Fruit fly (Drosophila melanogaster) whole organism, embryonic: ENCODE measurements around the gene Rpn2.
A peak's percentile ranks its signal among the peaks of the same experiment; 100 is the strongest.

ENCODE experiments used
- Aef1 ChIP-seq: fragments of 200-800 bp; sonication (Bioruptor generic); IDR thresholded peaks from 3 replicates; pipeline ENCODE4 v1.3.6; 2022; ENCODE audit warnings: missing biosample characterization, missing genetic modification characterization
- Antp ChIP-seq: fragments of 200-800 bp; sonication (Bioruptor generic); optimal IDR thresholded peaks from 3 replicates; lab custom pipeline; 2016; ENCODE audit warnings: missing biosample characterization, missing genetic modification characterization
- B-H1 ChIP-seq: fragments of 200-800 bp; sonication (Bioruptor generic); IDR thresholded peaks from 3 replicates; pipeline ENCODE4 v1.3.6; 2022; ENCODE audit warnings: missing biosample characterization, missing genetic modification characterization
- BEAF-32 ChIP-seq: fragments of 200-800 bp; sonication (Bioruptor generic); optimal IDR thresholded peaks from 3 replicates; lab custom pipeline; 2017; ENCODE audit warnings: missing biosample characterization, missing genetic modification characterization, mild to moderate bottlenecking, moderate library complexity, missing genetic modification reagents
- Bteb2 ChIP-seq: fragments of 200-800 bp; sonication (Bioruptor generic); optimal IDR thresholded peaks from 2 replicates; lab custom pipeline; 2016; ENCODE audit warnings: missing biosample characterization, missing genetic modification characterization
- CG11085 ChIP-seq: fragments of 200-800 bp; sonication (Bioruptor generic); IDR thresholded peaks from 2 replicates; pipeline ENCODE4 v1.3.6; 2022; ENCODE audit warnings: missing biosample characterization, missing genetic modification characterization
- CG11504 ChIP-seq: fragments of 200-800 bp; sonication (Bioruptor generic); optimal IDR thresholded peaks from 3 replicates; lab custom pipeline; 2019; ENCODE audit warnings: missing biosample characterization, mild to moderate bottlenecking, missing genetic modification characterization, moderate library complexity
- CG12071 ChIP-seq: fragments of 200-800 bp; sonication (Bioruptor generic); optimal IDR thresholded peaks from 3 replicates; lab custom pipeline; 2018; ENCODE audit warnings: missing biosample characterization, mild to moderate bottlenecking, missing genetic modification characterization
- CG16813 ChIP-seq: fragments of 200-800 bp; sonication (Bioruptor generic); IDR thresholded peaks from 3 replicates; pipeline ENCODE4 v1.3.6; 2022; ENCODE audit warnings: missing biosample characterization, missing genetic modification characterization; ENCODE audit not compliant: partially characterized antibody
- CG17612 ChIP-seq: fragments of 200-800 bp; sonication (Bioruptor generic); IDR thresholded peaks from 2 replicates; pipeline ENCODE4 v1.3.6; 2022; ENCODE audit warnings: missing biosample characterization, missing genetic modification characterization
- CG2199 ChIP-seq: fragments of 200-800 bp; sonication (Bioruptor generic); IDR thresholded peaks from 3 replicates; pipeline ENCODE4 v1.3.6; 2022; ENCODE audit warnings: missing biosample characterization, missing genetic modification characterization
- CG2875 ChIP-seq: fragments of 200-800 bp; sonication (Bioruptor generic); optimal IDR thresholded peaks from 2 replicates; lab custom pipeline; 2017; ENCODE audit warnings: missing biosample characterization, mild to moderate bottlenecking, missing genetic modification characterization, missing genetic modification reagents
- CG33213 ChIP-seq: fragments of 200-800 bp; sonication (Bioruptor generic); optimal IDR thresholded peaks from 3 replicates; lab custom pipeline; 2016; ENCODE audit warnings: missing biosample characterization, missing genetic modification characterization
- CG4730 ChIP-seq: fragments of 200-800 bp; sonication (Bioruptor generic); IDR thresholded peaks from 2 replicates; pipeline ENCODE4 v1.3.6; 2022; ENCODE audit warnings: missing biosample characterization, missing genetic modification characterization
- CG5180 ChIP-seq: fragments of 200-800 bp; sonication (Bioruptor generic); optimal IDR thresholded peaks from 3 replicates; lab custom pipeline; 2017; ENCODE audit warnings: missing biosample characterization, missing genetic modification characterization, mild to moderate bottlenecking, moderate library complexity, missing genetic modification reagents
- CG6175 ChIP-seq: fragments of 200-800 bp; sonication (Bioruptor generic); IDR thresholded peaks from 3 replicates; pipeline ENCODE4 v1.3.6; 2022; ENCODE audit warnings: missing biosample characterization, missing genetic modification characterization
- CG6683 ChIP-seq: fragments of 200-800 bp; sonication (Bioruptor generic); optimal IDR thresholded peaks from 2 replicates; lab custom pipeline; 2017; ENCODE audit warnings: missing biosample characterization, mild to moderate bottlenecking, missing genetic modification characterization, missing genetic modification reagents
- CG6765 ChIP-seq: fragments of 200-800 bp; sonication (Bioruptor generic); optimal IDR thresholded peaks from 3 replicates; lab custom pipeline; 2017; ENCODE audit warnings: missing biosample characterization, mild to moderate bottlenecking, missing genetic modification characterization
- CG7987 ChIP-seq: fragments of 200-800 bp; sonication (Bioruptor generic); optimal IDR thresholded peaks from 2 replicates; lab custom pipeline; 2018; ENCODE audit warnings: missing biosample characterization, mild to moderate bottlenecking, missing genetic modification characterization, moderate library complexity
- CG8944 ChIP-seq: fragments of 200-800 bp; sonication (Bioruptor generic); optimal IDR thresholded peaks from 3 replicates; lab custom pipeline; 2016; ENCODE audit warnings: missing biosample characterization, missing genetic modification characterization
- CG9437 ChIP-seq: fragments of 200-800 bp; sonication (Bioruptor generic); optimal IDR thresholded peaks from 2 replicates; lab custom pipeline; 2018; ENCODE audit warnings: missing biosample characterization, mild to moderate bottlenecking, missing genetic modification characterization
- CG9932 ChIP-seq: fragments of 200-800 bp; sonication (Bioruptor generic); IDR thresholded peaks from 2 replicates; pipeline ENCODE4 v1.3.6; 2022; ENCODE audit warnings: missing biosample characterization, missing genetic modification characterization
- CrebB ChIP-seq: fragments of 200-800 bp; sonication (Bioruptor generic); optimal IDR thresholded peaks from 3 replicates; lab custom pipeline; 2018; ENCODE audit warnings: missing biosample characterization, mild to moderate bottlenecking, missing genetic modification characterization
- Doc3 ChIP-seq: fragments of 200-800 bp; sonication (Bioruptor generic); IDR thresholded peaks from 3 replicates; pipeline ENCODE4 v1.3.6; 2022; ENCODE audit warnings: missing biosample characterization, missing genetic modification characterization; ENCODE audit not compliant: partially characterized antibody
- Dref ChIP-seq: fragments of 200-800 bp; sonication (Bioruptor generic); IDR thresholded peaks from 2 replicates; pipeline ENCODE4 v1.3.6; 2022; ENCODE audit warnings: missing biosample characterization, missing genetic modification characterization
- E2f1 ChIP-seq: fragments of 200-800 bp; sonication (Bioruptor generic); IDR thresholded peaks from 2 replicates; pipeline ENCODE4 v1.3.6; 2022; ENCODE audit warnings: missing biosample characterization, missing genetic modification characterization
- Elba2 ChIP-seq: fragments of 200-800 bp; sonication (Bioruptor generic); optimal IDR thresholded peaks from 3 replicates; lab custom pipeline; 2016; ENCODE audit warnings: missing biosample characterization, missing genetic modification characterization
- Hr3 ChIP-seq: fragments of 200-800 bp; sonication (Bioruptor generic); optimal IDR thresholded peaks from 3 replicates; lab custom pipeline; 2016; ENCODE audit warnings: missing biosample characterization, missing genetic modification characterization
- Hsf ChIP-seq: fragments of 200-800 bp; sonication (Bioruptor generic); optimal IDR thresholded peaks from 3 replicates; lab custom pipeline; 2016; ENCODE audit warnings: missing biosample characterization, missing genetic modification characterization
- MESR4 ChIP-seq: fragments of 200-800 bp; sonication (Bioruptor generic); optimal IDR thresholded peaks from 2 replicates; lab custom pipeline; 2018; ENCODE audit warnings: missing biosample characterization, mild to moderate bottlenecking, missing genetic modification characterization, moderate library complexity
- Mad ChIP-seq: fragments of 200-800 bp; sonication (Bioruptor generic); optimal IDR thresholded peaks from 2 replicates; lab custom pipeline; 2016; ENCODE audit warnings: missing biosample characterization, missing genetic modification characterization
- Med ChIP-seq: fragments of 200-800 bp; sonication (Bioruptor generic); peaks from one replicate; lab custom pipeline; 2016; ENCODE audit warnings: missing biosample characterization, missing genetic modification characterization, mild to moderate bottlenecking, inconsistent platforms, moderate library complexity
- PHDP ChIP-seq: fragments of 200-800 bp; sonication (Bioruptor generic); optimal IDR thresholded peaks from 3 replicates; lab custom pipeline; 2018; ENCODE audit warnings: missing biosample characterization, mild to moderate bottlenecking, missing genetic modification characterization, moderate library complexity
- aop ChIP-seq: fragments of 200-800 bp; sonication (Bioruptor generic); IDR thresholded peaks from 2 replicates; pipeline ENCODE4 v1.3.6; 2022; ENCODE audit warnings: missing biosample characterization, missing genetic modification characterization
- ash1 ChIP-seq: fragments of 200-800 bp; sonication (Bioruptor generic); optimal IDR thresholded peaks from 2 replicates; lab custom pipeline; 2018; ENCODE audit warnings: missing biosample characterization, mild to moderate bottlenecking, missing genetic modification characterization
- br ChIP-seq: fragments of >200 bp; optimal IDR thresholded peaks from 2 replicates; lab custom pipeline; 2017
- chn ChIP-seq: fragments of 200-800 bp; sonication (Bioruptor generic); optimal IDR thresholded peaks from 2 replicates; lab custom pipeline; 2016; ENCODE audit warnings: missing biosample characterization, missing genetic modification characterization
- ci ChIP-seq: fragments of 200-800 bp; sonication (Bioruptor generic); IDR thresholded peaks from 3 replicates; pipeline ENCODE4 v1.3.6; 2022; ENCODE audit warnings: missing biosample characterization, missing genetic modification characterization
- crc ChIP-seq: fragments of 200-800 bp; sonication (Bioruptor generic); optimal IDR thresholded peaks from 2 replicates; lab custom pipeline; 2016; ENCODE audit warnings: missing biosample characterization, missing genetic modification characterization
- croc ChIP-seq: fragments of 200-800 bp; sonication (Bioruptor generic); conservative IDR thresholded peaks from 3 replicates; pipeline ENCODE4 v1.3.6; 2022; ENCODE audit warnings: missing biosample characterization, missing genetic modification characterization
- cwo ChIP-seq: fragments of 200-800 bp; sonication (Bioruptor generic); optimal IDR thresholded peaks from 3 replicates; lab custom pipeline; 2017; ENCODE audit warnings: missing biosample characterization, missing genetic modification characterization, mild to moderate bottlenecking, moderate library complexity, missing genetic modification reagents
- da ChIP-seq: fragments of 200-800 bp; sonication (Bioruptor generic); optimal IDR thresholded peaks from 2 replicates; lab custom pipeline; 2016; ENCODE audit warnings: missing biosample characterization, missing genetic modification characterization
- ham ChIP-seq: fragments of 200-800 bp; sonication (Bioruptor generic); IDR thresholded peaks from 2 replicates; pipeline ENCODE4 v1.3.6; 2022; ENCODE audit warnings: missing biosample characterization, missing genetic modification characterization
- hkb ChIP-seq, 2 experiments: fragments of 200-800 bp in 1 of 2; fragments of >200 bp in 1 of 2; sonication (Bioruptor generic) in 1 of 2; IDR thresholded peaks in 1 of 2; optimal IDR thresholded peaks in 1 of 2; 2 replicates each; pipeline versions ENCODE4 v1.3.6 to Lab custom; 2017 to 2022; ENCODE audit warnings: missing biosample characterization in 1 of 2, missing genetic modification characterization in 1 of 2
- hth ChIP-seq: fragments of >200 bp; optimal IDR thresholded peaks from 2 replicates; lab custom pipeline; 2017; ENCODE audit warnings: inconsistent platforms
- jing ChIP-seq: fragments of 200-800 bp; sonication (Bioruptor generic); optimal IDR thresholded peaks from 2 replicates; lab custom pipeline; 2018; ENCODE audit warnings: missing biosample characterization, mild to moderate bottlenecking, missing genetic modification characterization
- kah ChIP-seq: fragments of 200-800 bp; sonication (Bioruptor generic); optimal IDR thresholded peaks from 2 replicates; lab custom pipeline; 2018; ENCODE audit warnings: missing biosample characterization, mild to moderate bottlenecking, missing genetic modification characterization
- mam ChIP-seq: fragments of 200-800 bp; sonication (Bioruptor generic); optimal IDR thresholded peaks from 3 replicates; lab custom pipeline; 2016; ENCODE audit warnings: missing biosample characterization, missing genetic modification characterization
- oc ChIP-seq: fragments of 200-800 bp; sonication (Bioruptor generic); optimal IDR thresholded peaks from 2 replicates; lab custom pipeline; 2018; ENCODE audit warnings: missing biosample characterization, mild to moderate bottlenecking, missing genetic modification characterization, moderate library complexity
- org-1 ChIP-seq: fragments of 200-800 bp; sonication (Bioruptor generic); optimal IDR thresholded peaks from 2 replicates; lab custom pipeline; 2017; ENCODE audit warnings: missing biosample characterization, missing genetic modification characterization
- tin ChIP-seq: fragments of 200-800 bp; sonication (Bioruptor generic); optimal IDR thresholded peaks from 3 replicates; lab custom pipeline; 2016; ENCODE audit warnings: missing biosample characterization, missing genetic modification characterization
- tup ChIP-seq: fragments of 200-800 bp; sonication (Bioruptor generic); optimal IDR thresholded peaks from 2 replicates; lab custom pipeline; 2016; ENCODE audit warnings: missing biosample characterization, mild to moderate bottlenecking, missing genetic modification characterization, moderate library complexity

Rpn2 gene

dm6 chr3R:29124128-29124527, 29.2 kb upstream of the Rpn2 start (continued):
- TF ChIP-seq CG6175 (0 out of 3 replicates have a peak, but pooled peaks have one; percentile 52), CrebB (tag; lab: Kevin White, UChicago) (no peak), CG9932 (peak; percentile 74), chn (GFP tag; lab: Kevin White, UChicago) (peak; percentile 36), Aef1 (peak; percentile 70), CG8944 (GFP tag; lab: Kevin White, UChicago) (no peak), ham (GFP tag; lab: Robert Waterston, UW) (no peak), croc (GFP tag; lab: Robert Waterston, UW) (peak; percentile 51; the same call in 2 of the 3 replicates), Elba2 (GFP tag; lab: Kevin White, UChicago) (no peak), CG11504 (tag; lab: Kevin White, UChicago) (no peak), Mad (GFP tag; lab: Kevin White, UChicago) (no peak), hth (lab: Kevin White, UChicago) (no peak), CG11085 (GFP tag; lab: Robert Waterston, UW) (peak; percentile 34; the same call in 1 of the 2 replicates), mam (GFP tag; lab: Kevin White, UChicago) (peak; percentile 57), PHDP (tag; lab: Kevin White, UChicago) (peak; percentile 59), br (lab: Kevin White, UChicago) (no peak), CG17612 (peak; percentile 39; the same call in 1 of the 2 replicates), CG2875 (GFP tag; lab: Kevin White, UChicago) (peak; percentile 49), CG7987 (no peak), Hr3 (GFP tag; lab: Kevin White, UChicago) (peak; percentile 39), ci (GFP tag; lab: Robert Waterston, UW) (peak; percentile 81), CG9437 (GFP tag; lab: Kevin White, UChicago) (no peak), CG33213 (GFP tag; lab: Kevin White, UChicago) (peak; percentile 25), Hsf (GFP tag; lab: Kevin White, UChicago) (peak; percentile 65), MESR4 (GFP tag; lab: Kevin White, UChicago) (no peak), CG6765 (no peak), CG2199 (GFP tag; lab: Robert Waterston, UW) (no peak), Antp (GFP tag; lab: Kevin White, UChicago) (peak; percentile 81), kah (GFP tag; lab: Kevin White, UChicago) (no peak), Doc3 (no peak), CG16813 (GFP tag; lab: Robert Waterston, UW) (no peak), jing (GFP tag; lab: Kevin White, UChicago) (no peak), da (GFP tag; lab: Kevin White, UChicago) (no peak), tup (GFP tag; lab: Kevin White, UChicago) (no peak), aop (GFP tag; lab: Robert Waterston, UW) (no peak), org-1 (GFP tag; lab: Kevin White, UChicago) (peak; percentile 45), CG6683 (GFP tag; lab: Kevin White, UChicago) (no peak), Dref (GFP tag; lab: Robert Waterston, UW) (no peak), BEAF-32 (GFP tag; lab: Kevin White, UChicago) (no peak), crc (GFP tag; lab: Kevin White, UChicago) (peak; percentile 3), ash1 (GFP tag; lab: Kevin White, UChicago) (no peak), hkb (optimal IDR thresholded peaks at IDR 0.05; lab: Kevin White, UChicago) (no peak), hkb (GFP tag; IDR thresholded peaks at IDR 0.05; lab: Robert Waterston, UW) (peak; percentile 67), B-H1 (GFP tag; lab: Robert Waterston, UW) (peak; percentile 50), tin (GFP tag; lab: Kevin White, UChicago) (peak; percentile 32), Bteb2 (GFP tag; lab: Kevin White, UChicago) (no peak), cwo (GFP tag; lab: Kevin White, UChicago) (no peak), Med (peak; percentile 95), CG5180 (GFP tag; lab: Kevin White, UChicago) (no peak), oc (tag; lab: Kevin White, UChicago) (no peak), CG12071 (peak; percentile 28), CG4730 (GFP tag; lab: Robert Waterston, UW) (peak; percentile 67), E2f1 (GFP tag; lab: Robert Waterston, UW) (peak; percentile 68)
